Worm (Caenorhabditis elegans): ENCODE measurements around the gene fbxa-71.
A peak's percentile ranks its signal among the peaks of the same experiment; 100 is the strongest.
"Not testable (repeated sequence)": the region's sequence is repeated elsewhere in the genome, so short reads cannot be mapped to it uniquely, and the experiment has no call there.

Gene fbxa-71

DNA sequence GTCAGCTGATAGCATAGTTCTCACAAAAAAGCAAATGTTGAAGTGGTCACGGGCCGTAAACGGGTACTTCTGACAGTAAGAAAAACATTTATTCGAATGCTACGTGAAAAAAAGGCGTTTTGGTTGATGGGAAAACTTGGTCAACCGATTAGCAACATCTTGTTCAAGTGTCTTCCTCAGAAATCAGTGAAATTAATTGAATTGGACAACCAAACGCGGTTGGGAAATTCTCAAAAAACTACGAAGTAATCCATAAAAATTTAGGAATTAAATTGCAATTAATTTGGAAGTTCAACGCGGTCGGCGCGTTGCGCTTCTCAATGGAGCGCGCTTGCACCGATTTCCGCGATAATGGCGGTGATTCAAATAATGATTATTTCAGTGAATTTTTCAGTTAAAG, 3.7 kb downstream of the fbxa-71 start:
- TF ChIP-seq ceh-20 (GFP tag; IDR thresholded peaks at IDR 0.05) (no peak), lin-38 (GFP tag; IDR thresholded peaks at IDR 0.05) (no peak), lin-13 (GFP tag; optimal IDR thresholded peaks at IDR 0.05) (no peak), unc-62 (GFP tag; optimal IDR thresholded peaks at IDR 0.05 in 1 of 2) (no peak), unc-62 (tag; optimal IDR thresholded peaks at IDR 0.05) (no peak), T20F7.1 (GFP tag; optimal IDR thresholded peaks at IDR 0.05) (no peak), hmg-1.1 (GFP tag; IDR thresholded peaks at IDR 0.05) (no peak), nhr-25 (tag; optimal IDR thresholded peaks at IDR 0.05; ENCODE audit: borderline replicate concordance, insufficient read depth) (no peak), ztf-11 (tag; optimal IDR thresholded peaks at IDR 0.05) (no peak), Y5F2A.4 (GFP tag; optimal IDR thresholded peaks at IDR 0.05) (no peak), hlh-11 (tag; optimal IDR thresholded peaks at IDR 0.05) (no peak), nhr-28 (tag; optimal IDR thresholded peaks at IDR 0.05) (no peak)

- TF ChIP-seq nhr-111 (GFP tag; optimal IDR thresholded peaks at IDR 0.05); pha-4 (GFP tag; IDR thresholded peaks at IDR 0.05); pha-4 (tag; optimal IDR thresholded peaks at IDR 0.05); lin-39 (tag; optimal IDR thresholded peaks at IDR 0.05): not testable (repeated sequence)
Observed at ce11 chrIII:2261353-2261752, 5.7 kb downstream of the fbxa-71 start, which contains the start of gene fbxa-42. TSS of gene fbxa-42 (minus strand) at chrIII:2261453.

DNA sequence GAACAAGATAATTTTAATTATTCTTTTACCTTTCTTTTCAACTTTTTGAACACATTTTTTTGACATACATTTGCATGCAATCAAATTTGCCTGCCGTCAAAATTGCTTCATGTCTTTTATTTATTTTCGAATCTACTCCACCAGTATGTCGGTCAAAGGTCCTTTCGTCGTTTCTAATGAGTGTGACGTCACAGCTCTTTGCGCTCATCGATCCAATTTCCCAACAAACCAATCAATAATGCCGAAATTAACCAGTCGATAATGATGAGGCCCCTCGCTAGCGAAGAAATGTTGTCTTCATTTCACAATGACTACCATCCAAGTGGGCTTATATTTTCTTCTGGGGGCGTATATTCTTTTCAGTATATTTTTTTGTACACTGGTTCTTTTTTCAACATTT, 7.3 kb downstream of the fbxa-71 start, which contains the start of gene Y54F10BM.6:
Gene Y54F10BM.6 (plus strand): TSS at position 301 of the 400 bp plus-strand sequence.
- TF ChIP-seq ZK546.5 (tag; optimal IDR thresholded peaks at IDR 0.05) (no peak), mes-2 (tag; optimal IDR thresholded peaks at IDR 0.05; ENCODE audit: poor library complexity, severe bottlenecking) (no peak), unc-130 (GFP tag; optimal IDR thresholded peaks at IDR 0.05) (no peak), nhr-10 (tag; optimal IDR thresholded peaks at IDR 0.05) (no peak)

DNA sequence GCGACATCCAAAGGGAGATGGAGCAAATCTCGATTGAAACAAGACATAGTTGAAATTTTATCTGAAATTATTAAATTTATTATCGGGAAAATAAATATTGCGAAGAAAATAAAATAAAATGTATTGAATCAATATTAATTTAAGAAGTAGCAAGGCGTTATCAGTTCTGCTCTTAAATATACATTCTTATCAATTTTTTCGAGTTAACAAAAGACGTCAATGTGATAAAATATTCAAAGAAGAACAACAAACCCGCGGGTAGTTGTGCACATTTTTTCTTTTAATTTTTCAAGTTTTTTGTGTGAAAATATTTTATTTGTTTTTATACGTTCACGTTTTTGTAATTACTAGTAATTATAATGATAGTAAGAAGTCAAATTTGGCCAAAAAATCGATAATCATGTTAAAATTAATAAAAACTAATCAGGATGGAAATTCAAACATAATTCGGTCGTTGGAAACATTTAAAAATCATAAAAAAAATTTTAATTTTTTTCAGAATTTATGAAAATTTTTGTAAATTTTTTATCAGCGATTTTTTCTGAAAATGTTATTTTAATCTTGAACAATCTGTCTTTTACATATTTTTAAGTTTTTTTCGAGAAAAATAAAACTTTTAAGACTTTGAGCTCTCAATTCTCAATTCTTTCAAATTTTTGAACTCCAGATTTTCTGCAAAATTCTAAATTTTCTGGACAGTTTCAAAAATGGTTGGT, 10.5 kb downstream of the fbxa-71 start, which contains the start of gene fbxa-9:
Gene fbxa-9 (plus strand): TSS at position 666 of the 716 bp plus-strand sequence.
- no peak for TF ChIP-seq hlh-11 (tag; optimal IDR thresholded peaks at IDR 0.05)
- no peak for TF ChIP-seq aly-2 (tag; optimal IDR thresholded peaks at IDR 0.05)
- no peak for TF ChIP-seq spr-3 (GFP tag; optimal IDR thresholded peaks at IDR 0.05)
- TF ChIP-seq attf-4 (tag; optimal IDR thresholded peaks at IDR 0.05), result no peak
- TF ChIP-seq lin-13 (GFP tag; optimal IDR thresholded peaks at IDR 0.05), result no peak
- no peak for TF ChIP-seq lin-29 (GFP tag; IDR thresholded peaks at IDR 0.05)
- no peak for TF ChIP-seq ces-1 (GFP tag; optimal IDR thresholded peaks at IDR 0.05)
- no peak for TF ChIP-seq T20F7.1 (GFP tag; optimal IDR thresholded peaks at IDR 0.05)
- TF ChIP-seq nhr-10 (tag; optimal IDR thresholded peaks at IDR 0.05), result no peak
- peak; percentile 55 for TF ChIP-seq pqm-1 (tag; optimal IDR thresholded peaks at IDR 0.05)
- TF ChIP-seq unc-39 (tag; optimal IDR thresholded peaks at IDR 0.05), result no peak
- peak; percentile 42 for TF ChIP-seq nhr-28 (tag; optimal IDR thresholded peaks at IDR 0.05)

DNA sequence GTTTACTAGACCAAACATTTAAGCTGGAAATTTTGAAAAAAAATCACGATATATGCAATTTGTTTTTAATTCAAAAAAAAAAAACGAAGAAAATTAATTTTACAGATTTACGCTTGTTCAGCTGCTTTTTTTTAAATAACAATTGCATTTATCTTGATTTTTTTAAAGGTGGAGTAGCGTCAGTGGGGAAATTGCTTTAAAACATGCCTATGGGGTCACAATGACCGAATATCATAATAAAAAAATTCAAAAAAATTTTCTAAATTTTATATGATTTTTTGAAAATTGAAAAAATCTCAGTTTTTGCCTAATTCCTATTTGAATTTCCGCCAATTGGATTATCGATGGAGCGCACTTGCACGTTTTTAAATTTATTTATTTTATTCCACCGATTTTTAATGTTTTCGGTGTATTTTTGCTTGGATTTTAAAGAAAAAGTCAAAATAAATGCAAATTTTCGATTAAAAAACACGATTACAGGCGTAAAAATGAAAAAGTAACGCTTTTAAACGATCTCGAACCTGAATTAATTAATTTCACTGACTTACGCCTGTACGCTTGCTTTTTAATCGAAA, 15.5 kb downstream of the fbxa-71 start:
- TF ChIP-seq lin-38 (GFP tag; IDR thresholded peaks at IDR 0.05), result peak; percentile 67

- TF ChIP-seq ceh-28 (tag; optimal IDR thresholded peaks at IDR 0.05), result no peak
- TF ChIP-seq Y48G9A.11 (GFP tag; IDR thresholded peaks at IDR 0.05), result no peak
- peak; percentile 5 for TF ChIP-seq pqm-1 (tag; optimal IDR thresholded peaks at IDR 0.05)
- no peak for TF ChIP-seq unc-62 (GFP tag; optimal IDR thresholded peaks at IDR 0.05 in 1 of 2)
- no peak for TF ChIP-seq unc-62 (tag; optimal IDR thresholded peaks at IDR 0.05)
- TF ChIP-seq nhr-76 (tag; optimal IDR thresholded peaks at IDR 0.05), result no peak
- TF ChIP-seq lsy-2 (tag; optimal IDR thresholded peaks at IDR 0.05), result no peak
Observed at ce11 chrIII:2272075-2272474, 16.5 kb downstream of the fbxa-71 start, which contains the start of gene fbxa-48. TSS of gene fbxa-48 (minus strand) at chrIII:2272175.

All from whole organism, L4 larva.